Worm (Caenorhabditis elegans): ENCODE data around the gene rsp-4.

DNA sequence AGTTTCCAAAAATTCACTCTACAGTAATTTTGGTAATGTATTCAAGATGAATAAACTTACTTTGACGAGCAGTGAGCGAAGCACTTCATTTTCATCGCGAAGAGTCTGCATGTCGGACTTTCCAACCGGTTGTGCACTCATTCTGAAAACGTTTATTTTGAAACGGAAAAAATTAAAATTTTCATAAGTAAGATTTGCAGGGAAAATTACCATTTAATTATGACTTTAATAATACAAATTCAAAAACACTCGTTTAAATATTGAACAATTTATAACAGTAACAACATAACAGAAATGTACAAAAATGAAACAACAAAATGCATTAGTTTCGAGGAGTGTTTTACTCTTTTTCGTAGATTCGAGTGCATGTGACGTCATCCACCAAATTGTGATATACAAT, 23.8 kb upstream of the rsp-4 start, which contains the start of the genes EEED8.13 and EEED8.18:
- TF ChIP-seq hnd-1 (tag; optimal IDR thresholded peaks at IDR 0.05) (no peak), flt-1 (GFP tag; IDR thresholded peaks at IDR 0.05) (no peak)
